Worm (Caenorhabditis elegans) whole organism, early embryonic: Measurements from ENCODE around the gene arrd-22.

Experiments used
- B0310.2 ChIP-seq: sonication (generic microtip); optimal IDR thresholded peaks from 2 replicates; lab custom pipeline; 2016; ENCODE audit warnings: mild to moderate bottlenecking, missing genetic modification characterization, missing compliant biosample characterization
- aly-1 ChIP-seq: sonication (generic microtip); optimal IDR thresholded peaks from 2 replicates; lab custom pipeline; 2016; ENCODE audit warnings: missing genetic modification characterization, missing compliant biosample characterization
- ama-1 ChIP-seq: fragments of 150-350 bp; optimal IDR thresholded peaks from 2 replicates; lab custom pipeline; 2014
- ceh-36 ChIP-seq: sonication (generic microtip); optimal IDR thresholded peaks from 2 replicates; lab custom pipeline; 2016; ENCODE audit warnings: missing genetic modification characterization, inconsistent platforms, missing compliant biosample characterization
- ets-7 ChIP-seq: sonication (generic microtip); optimal IDR thresholded peaks from 2 replicates; lab custom pipeline; 2016; ENCODE audit warnings: missing genotype, missing genetic modification characterization, missing compliant biosample characterization
- flt-1 ChIP-seq: fragments of 200-800 bp; sonication (Bioruptor generic); IDR thresholded peaks from 2 replicates; pipeline ENCODE4 v1.3.6; 2022; ENCODE audit warnings: missing genetic modification characterization, missing compliant biosample characterization
- hmbx-1 ChIP-seq: sonication (generic microtip); optimal IDR thresholded peaks from 2 replicates; lab custom pipeline; 2016; ENCODE audit warnings: mild to moderate bottlenecking, missing genetic modification characterization, missing compliant biosample characterization
- tbx-37 ChIP-seq: fragments of 200-800 bp; sonication (Bioruptor generic); conservative IDR thresholded peaks from 2 replicates; pipeline ENCODE4 v1.3.6; 2022; ENCODE audit warnings: missing genetic modification reagents, missing genetic modification characterization, missing compliant biosample characterization

DNA sequence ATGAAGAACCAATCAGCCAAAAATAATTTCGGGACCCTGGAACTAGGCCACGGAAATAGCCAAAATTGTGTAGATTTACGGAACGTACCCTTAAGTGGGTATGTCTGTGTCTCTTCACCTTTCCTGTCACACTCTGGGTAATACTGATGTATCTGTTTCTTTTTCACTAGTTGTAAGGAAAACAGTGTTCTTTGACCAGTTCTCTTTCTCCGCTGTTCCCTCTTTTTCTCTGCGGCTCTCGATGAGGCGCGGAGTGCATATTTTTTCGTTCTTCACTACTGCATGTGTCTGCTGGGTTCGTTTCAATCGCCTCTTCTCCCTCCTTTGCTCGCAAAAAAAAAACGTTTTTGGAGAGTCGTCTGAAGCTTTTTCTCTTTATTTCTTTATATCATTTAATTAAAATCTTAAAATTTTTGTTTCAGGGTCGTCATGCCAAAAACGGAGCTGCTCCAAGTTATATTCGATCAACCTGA, at the start of gene arrd-22:
- TF ChIP-seq ets-7 (tag; lab: Kevin White, UChicago) (no peak), ceh-36 (tag; lab: Kevin White, UChicago) (no peak), aly-1 (tag; lab: Kevin White, UChicago) (no peak), flt-1 (GFP tag; lab: Robert Waterston, UW) (no peak), tbx-37 (no peak), B0310.2 (no peak), ama-1 (no peak), hmbx-1 (tag; lab: Kevin White, UChicago) (no peak)
